2 fruit fly cellular contexts compared by ENCODE assay signal in genomic region chr2L:14505004-14505835, dm6.
TF ChIP-seq lines count a peak whose summit lies in the region.

No protein-coding gene starts in this region.

TF ChIP-seq in whole organism, embryonic, 481 proteins besides CTCF, POLR2A, EP300 and RAD21 (continued from another document and continues in another):
- no peak for TF ChIP-seq klu (GFP tag; IDR thresholded peaks at IDR 0.05; lab: Robert Waterston, UW)
- peak; percentile 85 for TF ChIP-seq mirr (GFP tag; optimal IDR thresholded peaks at IDR 0.05; lab: Kevin White, UChicago)
- TF ChIP-seq CG12071 (GFP tag; optimal IDR thresholded peaks at IDR 0.05; lab: Kevin White, UChicago): peak; percentile 92
- TF ChIP-seq crol (GFP tag; IDR thresholded peaks at IDR 0.05; lab: Robert Waterston, UW): no peak
- peak; percentile 91 for TF ChIP-seq CG7556 (GFP tag; optimal IDR thresholded peaks at IDR 0.05; lab: Kevin White, UChicago)
- peak; percentile 45 for TF ChIP-seq sug (tag; optimal IDR thresholded peaks at IDR 0.05; lab: Kevin White, UChicago)
- TF ChIP-seq Ada2b (GFP tag; IDR thresholded peaks at IDR 0.05; lab: Robert Waterston, UW): no peak
- no peak for TF ChIP-seq Nf-YC (tag; optimal IDR thresholded peaks at IDR 0.05; lab: Kevin White, UChicago)
- peak; percentile 79 for TF ChIP-seq Jarid2 (GFP tag; optimal IDR thresholded peaks at IDR 0.05; lab: Kevin White, UChicago)
- TF ChIP-seq CG15269 (tag; optimal IDR thresholded peaks at IDR 0.05; lab: Kevin White, UChicago): peak; percentile 72
- TF ChIP-seq cad (GFP tag; optimal IDR thresholded peaks at IDR 0.05; lab: Kevin White, UChicago): no peak
- TF ChIP-seq CG31224 (GFP tag; IDR thresholded peaks at IDR 0.05; lab: Robert Waterston, UW): peak; percentile 57
- peak; percentile 52; the same call in 1 of the 2 replicates for TF ChIP-seq CG10959 (GFP tag; IDR thresholded peaks at IDR 0.05; lab: Robert Waterston, UW)
- peak; percentile 63 for TF ChIP-seq HmgD (GFP tag; optimal IDR thresholded peaks at IDR 0.05; lab: Kevin White, UChicago)
- TF ChIP-seq NfI (GFP tag; optimal IDR thresholded peaks at IDR 0.05; lab: Kevin White, UChicago): peak; percentile 78
- TF ChIP-seq Opbp (GFP tag; IDR thresholded peaks at IDR 0.05; lab: Robert Waterston, UW; ENCODE audit: partially characterized antibody): no peak
- peak; percentile 93 for TF ChIP-seq CHES-1-like (GFP tag; optimal IDR thresholded peaks at IDR 0.05; lab: Kevin White, UChicago)
- TF ChIP-seq CG15011 (GFP tag; optimal IDR thresholded peaks at IDR 0.05; lab: Kevin White, UChicago): peak; percentile 88
- TF ChIP-seq CG3065 (GFP tag; optimal IDR thresholded peaks at IDR 0.05; lab: Kevin White, UChicago): peak; percentile 76
- peak; percentile 80 for TF ChIP-seq CG3163 (GFP tag; optimal IDR thresholded peaks at IDR 0.05; lab: Kevin White, UChicago)
- peak; percentile 85 for TF ChIP-seq pb (GFP tag; optimal IDR thresholded peaks at IDR 0.05; lab: Kevin White, UChicago)
- no peak for TF ChIP-seq pita (GFP tag; optimal IDR thresholded peaks at IDR 0.05; lab: Kevin White, UChicago)
- peak; percentile 32; the same call in 1 of the 2 replicates for TF ChIP-seq Dref (GFP tag; IDR thresholded peaks at IDR 0.05; lab: Robert Waterston, UW)
- peak; percentile 66 for TF ChIP-seq B-H2 (GFP tag; optimal IDR thresholded peaks at IDR 0.05; lab: Kevin White, UChicago)
- TF ChIP-seq grn (GFP tag; optimal IDR thresholded peaks at IDR 0.05; lab: Kevin White, UChicago): peak; percentile 82
- peak; percentile 79 for TF ChIP-seq CG6689 (GFP tag; IDR thresholded peaks at IDR 0.05; lab: Robert Waterston, UW)
- peak; percentile 91 for TF ChIP-seq schlank (tag; optimal IDR thresholded peaks at IDR 0.05; lab: Kevin White, UChicago)
- peak; percentile 49 for TF ChIP-seq Sry-β (GFP tag; optimal IDR thresholded peaks at IDR 0.05; lab: Kevin White, UChicago)
- peak; percentile 82 for TF ChIP-seq CG10431 (GFP tag; optimal IDR thresholded peaks at IDR 0.05; lab: Kevin White, UChicago)
- peak; percentile 59 for TF ChIP-seq exex (tag; optimal IDR thresholded peaks at IDR 0.05; lab: Kevin White, UChicago)
- TF ChIP-seq vnd (GFP tag; IDR thresholded peaks at IDR 0.05; lab: Robert Waterston, UW; ENCODE audit: partially characterized antibody): no peak
- TF ChIP-seq Mrtf (GFP tag; IDR thresholded peaks at IDR 0.05; lab: Robert Waterston, UW): peak; percentile 63; the same call in 2 of the 3 replicates
- TF ChIP-seq Max (GFP tag; optimal IDR thresholded peaks at IDR 0.05; lab: Kevin White, UChicago): peak; percentile 73
- TF ChIP-seq CG30403 (GFP tag; optimal IDR thresholded peaks at IDR 0.05; lab: Kevin White, UChicago): peak; percentile 66
- TF ChIP-seq lov (optimal IDR thresholded peaks at IDR 0.05; lab: Kevin White, UChicago): no peak
- TF ChIP-seq lov (GFP tag; IDR thresholded peaks at IDR 0.05; lab: Robert Waterston, UW): peak; percentile 88
- peak; percentile 61 for TF ChIP-seq CG31388 (GFP tag; optimal IDR thresholded peaks at IDR 0.05; lab: Kevin White, UChicago)
- no peak for TF ChIP-seq amos (GFP tag; IDR thresholded peaks at IDR 0.05; lab: Robert Waterston, UW; ENCODE audit: partially characterized antibody)
- TF ChIP-seq ERR (GFP tag; optimal IDR thresholded peaks at IDR 0.05; lab: Kevin White, UChicago): peak; percentile 82
- TF ChIP-seq Myb (GFP tag; optimal IDR thresholded peaks at IDR 0.05; lab: Kevin White, UChicago): peak; percentile 40
- TF ChIP-seq E2f1 (GFP tag; IDR thresholded peaks at IDR 0.05; lab: Robert Waterston, UW): peak; percentile 50; the same call in 1 of the 2 replicates
- TF ChIP-seq ap (GFP tag; IDR thresholded peaks at IDR 0.05; lab: Robert Waterston, UW): peak; percentile 68; the same call in 1 of the 2 replicates
- TF ChIP-seq sr (GFP tag; IDR thresholded peaks at IDR 0.05; lab: Robert Waterston, UW): peak; percentile 69; the same call in 1 of the 3 replicates
- TF ChIP-seq cwo (GFP tag; optimal IDR thresholded peaks at IDR 0.05; lab: Kevin White, UChicago): peak; percentile 82
- TF ChIP-seq insv (GFP tag; optimal IDR thresholded peaks at IDR 0.05; lab: Kevin White, UChicago): peak; percentile 38 to 74
- peak; percentile 76 for TF ChIP-seq twi (tag; optimal IDR thresholded peaks at IDR 0.05; lab: Kevin White, UChicago)
- TF ChIP-seq CG34422 (GFP tag; IDR thresholded peaks at IDR 0.05; lab: Robert Waterston, UW): peak; percentile 63; the same call in 1 of the 3 replicates
- peak; percentile 48 for TF ChIP-seq tap (tag; optimal IDR thresholded peaks at IDR 0.05; lab: Kevin White, UChicago)
- peak; percentile 64 for TF ChIP-seq NFAT (GFP tag; IDR thresholded peaks at IDR 0.05; lab: Robert Waterston, UW)
- peak; percentile 77 for TF ChIP-seq CG11504 (tag; optimal IDR thresholded peaks at IDR 0.05; lab: Kevin White, UChicago)
- peak; percentile 89 for TF ChIP-seq org-1 (GFP tag; optimal IDR thresholded peaks at IDR 0.05; lab: Kevin White, UChicago)
- peak; percentile 83 for TF ChIP-seq CG13296 (GFP tag; optimal IDR thresholded peaks at IDR 0.05; lab: Kevin White, UChicago)
- peak; percentile 61 for TF ChIP-seq CG32772 (GFP tag; IDR thresholded peaks at IDR 0.05; lab: Robert Waterston, UW)
- peak; percentile 36 for TF ChIP-seq nmo (GFP tag; optimal IDR thresholded peaks at IDR 0.05; lab: Kevin White, UChicago)
- peak; percentile 97 for TF ChIP-seq CG3407 (GFP tag; optimal IDR thresholded peaks at IDR 0.05; lab: Kevin White, UChicago)
- TF ChIP-seq CG3838 (GFP tag; optimal IDR thresholded peaks at IDR 0.05; lab: Kevin White, UChicago): peak; percentile 86
- peak; percentile 74 for TF ChIP-seq CG7271 (tag; optimal IDR thresholded peaks at IDR 0.05; lab: Kevin White, UChicago)
- peak; percentile 73 for TF ChIP-seq kay (GFP tag; optimal IDR thresholded peaks at IDR 0.05; lab: Kevin White, UChicago)
- TF ChIP-seq hb (GFP tag; IDR thresholded peaks at IDR 0.05; lab: Robert Waterston, UW; ENCODE audit: partially characterized antibody): no peak
- no peak for TF ChIP-seq CG9215 (GFP tag; IDR thresholded peaks at IDR 0.05; lab: Robert Waterston, UW)
- TF ChIP-seq CG2202 (tag; optimal IDR thresholded peaks at IDR 0.05; lab: Kevin White, UChicago): peak; percentile 94
- TF ChIP-seq Lim3 (GFP tag; IDR thresholded peaks at IDR 0.05; lab: Robert Waterston, UW): no peak
- peak; percentile 86 for TF ChIP-seq vvl (GFP tag; IDR thresholded peaks at IDR 0.05; lab: Robert Waterston, UW)
- peak; percentile 52 for TF ChIP-seq Dip3 (GFP tag; optimal IDR thresholded peaks at IDR 0.05; lab: Kevin White, UChicago)

TF ChIP-seq in whole organism, prepupa, 60 proteins besides CTCF, POLR2A, EP300 and RAD21 (continued from another document):
- peak; percentile 49 for TF ChIP-seq pdm3 (GFP tag; optimal IDR thresholded peaks at IDR 0.05; lab: Kevin White, UChicago)
- no peak for TF ChIP-seq CG4318 (GFP tag; optimal IDR thresholded peaks at IDR 0.05; lab: Kevin White, UChicago)
- TF ChIP-seq CG3919 (GFP tag; optimal IDR thresholded peaks at IDR 0.05; lab: Kevin White, UChicago): peak; percentile 43
- TF ChIP-seq CG11294 (GFP tag; IDR thresholded peaks at IDR 0.05; lab: Robert Waterston, UW): no peak
- TF ChIP-seq Smox (GFP tag; optimal IDR thresholded peaks at IDR 0.05; lab: Kevin White, UChicago): peak; percentile 52
- TF ChIP-seq fkh (GFP tag; optimal IDR thresholded peaks at IDR 0.05; lab: Kevin White, UChicago): peak; percentile 99
- peak; percentile 5 for TF ChIP-seq Lpt (GFP tag; optimal IDR thresholded peaks at IDR 0.05; lab: Kevin White, UChicago)
